Fruit fly (Drosophila melanogaster): Measurements from ENCODE around the gene CG3655.

- no peak for TF ChIP-seq CG8301 (tag; optimal IDR thresholded peaks at IDR 0.05)
- TF ChIP-seq CG4496 (GFP tag; IDR thresholded peaks at IDR 0.05) = 0 out of 3 replicates have a peak, but pooled peaks have one; percentile 10
- 0 out of 2 replicates have a peak, but pooled peaks have one; percentile 13 for TF ChIP-seq CG12605 (GFP tag; IDR thresholded peaks at IDR 0.05)
- no peak for TF ChIP-seq CG9948 (tag; optimal IDR thresholded peaks at IDR 0.05)
- no peak for TF ChIP-seq Pif1B (GFP tag; optimal IDR thresholded peaks at IDR 0.05)
- no peak for TF ChIP-seq EcR (GFP tag; optimal IDR thresholded peaks at IDR 0.05)
- no peak for TF ChIP-seq Pif1A (GFP tag; optimal IDR thresholded peaks at IDR 0.05)
- no peak for TF ChIP-seq Snoo (tag; optimal IDR thresholded peaks at IDR 0.05)
- no peak for TF ChIP-seq Ets98B (GFP tag; IDR thresholded peaks at IDR 0.05)
- peak; percentile 28 for TF ChIP-seq CG15710 (tag; optimal IDR thresholded peaks at IDR 0.05)
- no peak for TF ChIP-seq fd96Ca (GFP tag; IDR thresholded peaks at IDR 0.05)
Measured at dm6 chrX:1103833-1104232, 30.9 kb downstream of the CG3655 start.
